Worm (Caenorhabditis elegans) whole organism, L3 larva: Measurements from ENCODE around the gene srtx-1.

Source experiments
- ceh-16 ChIP-seq: sonication (generic microtip); optimal IDR thresholded peaks from 2 replicates; lab custom pipeline; 2017; ENCODE audit warnings: missing biosample characterization, missing genetic modification characterization
- ceh-82 ChIP-seq: fragments of 150-350 bp; optimal IDR thresholded peaks from 2 replicates; lab custom pipeline; 2014; ENCODE audit warnings: missing biosample characterization, missing genetic modification characterization
- ceh-9 ChIP-seq: sonication (generic microtip); optimal IDR thresholded peaks from 2 replicates; lab custom pipeline; 2018; ENCODE audit warnings: missing biosample characterization, missing genetic modification characterization
- egl-27 ChIP-seq: sonication (generic microtip); optimal IDR thresholded peaks from 4 replicates; lab custom pipeline; 2017; ENCODE audit warnings: missing biosample characterization, missing genetic modification reagents, missing genetic modification characterization
- egl-5 ChIP-seq: fragments of 150-350 bp; optimal IDR thresholded peaks from 2 replicates; lab custom pipeline; 2017; ENCODE audit warnings: missing biosample characterization, missing genetic modification reagents, missing genetic modification characterization, inconsistent platforms
- elt-1 ChIP-seq: fragments of 150-350 bp; optimal IDR thresholded peaks from 2 replicates; lab custom pipeline; 2014; ENCODE audit warnings: missing biosample characterization, missing genetic modification characterization
- elt-2 ChIP-seq: sonication (generic microtip); optimal IDR thresholded peaks from 2 replicates; lab custom pipeline; 2016; ENCODE audit warnings: missing genetic modification reagents, mild to moderate bottlenecking, missing genetic modification characterization, missing compliant biosample characterization
- elt-3 ChIP-seq, 3 experiments: fragments of 150-350 bp in 1 of 3; sonication (generic microtip) in 2 of 3; optimal IDR thresholded peaks; 2 replicates in 2 of 3; 4 replicates in 1 of 3; lab custom pipeline; 2014 to 2017; ENCODE audit warnings: missing biosample characterization in 3 of 3, missing genetic modification characterization in 3 of 3
- eor-1 ChIP-seq, 2 experiments: fragments of 150-350 bp; optimal IDR thresholded peaks; 2 replicates each; lab custom pipeline; 2014 to 2018; ENCODE audit warnings: missing biosample characterization in 2 of 2, missing genetic modification characterization in 2 of 2
- fkh-2 ChIP-seq: fragments of 150-350 bp; optimal IDR thresholded peaks from 2 replicates; lab custom pipeline; 2014; ENCODE audit warnings: missing biosample characterization, missing genetic modification reagents, missing genetic modification characterization
- fos-1 ChIP-seq: fragments of 150-350 bp; optimal IDR thresholded peaks from 2 replicates; lab custom pipeline; 2014; ENCODE audit warnings: missing biosample characterization, missing genetic modification characterization
- hmg-11 ChIP-seq: sonication (generic microtip); optimal IDR thresholded peaks from 2 replicates; lab custom pipeline; 2016; ENCODE audit warnings: missing genetic modification characterization, missing compliant biosample characterization
- jun-1 ChIP-seq: fragments of 150-350 bp; optimal IDR thresholded peaks from 2 replicates; lab custom pipeline; 2014; ENCODE audit warnings: missing biosample characterization, missing genetic modification reagents, missing genetic modification characterization
- lin-15B ChIP-seq: fragments of 150-350 bp; optimal IDR thresholded peaks from 2 replicates; lab custom pipeline; 2014; ENCODE audit warnings: missing biosample characterization, missing genetic modification characterization
- lin-39 ChIP-seq: fragments of 150-350 bp; optimal IDR thresholded peaks from 2 replicates; lab custom pipeline; 2018; ENCODE audit warnings: missing biosample characterization, missing genetic modification reagents, missing genetic modification characterization
- lsy-12 ChIP-seq: sonication (generic microtip); optimal IDR thresholded peaks from 2 replicates; lab custom pipeline; 2016; ENCODE audit warnings: mild to moderate bottlenecking, missing genetic modification characterization, missing compliant biosample characterization
- mdl-1 ChIP-seq: fragments of 150-350 bp; optimal IDR thresholded peaks from 2 replicates; lab custom pipeline; 2014; ENCODE audit warnings: missing biosample characterization, missing genetic modification characterization
- mml-1 ChIP-seq: fragments of 150-350 bp; sonication (generic microtip); optimal IDR thresholded peaks from 3 replicates; lab custom pipeline; 2014; ENCODE audit warnings: missing biosample characterization, missing genetic modification characterization
- nfya-1 ChIP-seq: sonication (generic microtip); optimal IDR thresholded peaks from 2 replicates; lab custom pipeline; 2017; ENCODE audit warnings: missing genetic modification characterization, mild to moderate bottlenecking, missing compliant biosample characterization, antibody characterized with exemption, moderate library complexity; ENCODE audit not compliant: insufficient read depth
- nhr-11 ChIP-seq: fragments of 150-350 bp; optimal IDR thresholded peaks from 2 replicates; lab custom pipeline; 2014; ENCODE audit warnings: missing biosample characterization, missing genetic modification characterization
- nhr-23 ChIP-seq: fragments of 150-350 bp; optimal IDR thresholded peaks from 2 replicates; lab custom pipeline; 2014; ENCODE audit warnings: missing biosample characterization, missing genetic modification reagents, missing genetic modification characterization
- nhr-237 ChIP-seq: fragments of 150-350 bp; optimal IDR thresholded peaks from 2 replicates; lab custom pipeline; 2014; ENCODE audit warnings: missing biosample characterization, missing genetic modification characterization
- nhr-25 ChIP-seq: sonication (generic microtip); optimal IDR thresholded peaks from 2 replicates; lab custom pipeline; 2017; ENCODE audit warnings: missing biosample characterization, missing genetic modification characterization
- nhr-28 ChIP-seq: fragments of 150-350 bp; optimal IDR thresholded peaks from 2 replicates; lab custom pipeline; 2014; ENCODE audit warnings: missing biosample characterization, missing genetic modification characterization
- nhr-76 ChIP-seq: fragments of 150-350 bp; sonication (generic microtip); optimal IDR thresholded peaks from 5 replicates; lab custom pipeline; 2014; ENCODE audit warnings: missing biosample characterization, missing genetic modification characterization
- nhr-77 ChIP-seq: fragments of 150-350 bp; optimal IDR thresholded peaks from 2 replicates; lab custom pipeline; 2014; ENCODE audit warnings: missing biosample characterization, missing genetic modification characterization
- pha-4 ChIP-seq: fragments of 150-350 bp; optimal IDR thresholded peaks from 2 replicates; lab custom pipeline; 2014; ENCODE audit warnings: missing biosample characterization, missing genetic modification reagents, missing genetic modification characterization
- sea-2 ChIP-seq: fragments of 150-350 bp; sonication (generic microtip); optimal IDR thresholded peaks from 4 replicates; lab custom pipeline; 2014; ENCODE audit warnings: missing biosample characterization, missing genetic modification reagents, missing genetic modification characterization
- skn-1 ChIP-seq: fragments of 150-350 bp; optimal IDR thresholded peaks from 2 replicates; lab custom pipeline; 2014; ENCODE audit warnings: missing biosample characterization, missing genetic modification characterization
- snpc-4 ChIP-seq: fragments of 150-350 bp; optimal IDR thresholded peaks from 2 replicates; lab custom pipeline; 2014; ENCODE audit warnings: missing biosample characterization, missing genetic modification characterization
- tbx-2 ChIP-seq: sonication (generic microtip); optimal IDR thresholded peaks from 2 replicates; lab custom pipeline; 2016; ENCODE audit warnings: mild to moderate bottlenecking, missing genetic modification characterization, missing compliant biosample characterization
- unc-39 ChIP-seq: sonication (generic microtip); optimal IDR thresholded peaks from 4 replicates; lab custom pipeline; 2017; ENCODE audit warnings: missing biosample characterization, missing genetic modification characterization
- unc-62 ChIP-seq: fragments of 150-350 bp; sonication (generic microtip); optimal IDR thresholded peaks from 4 replicates; lab custom pipeline; 2014; ENCODE audit warnings: missing biosample characterization, missing genetic modification reagents, missing genetic modification characterization
- zag-1 ChIP-seq: fragments of 150-350 bp; optimal IDR thresholded peaks from 2 replicates; lab custom pipeline; 2014; ENCODE audit warnings: missing biosample characterization, missing genetic modification characterization
- ztf-11 ChIP-seq: fragments of 150-350 bp; optimal IDR thresholded peaks from 2 replicates; lab custom pipeline; 2014; ENCODE audit warnings: missing biosample characterization, missing genetic modification characterization
- ztf-4 ChIP-seq: fragments of 150-350 bp; optimal IDR thresholded peaks from 2 replicates; lab custom pipeline; 2014; ENCODE audit warnings: missing biosample characterization, missing genetic modification characterization

The srtx-1 gene

DNA sequence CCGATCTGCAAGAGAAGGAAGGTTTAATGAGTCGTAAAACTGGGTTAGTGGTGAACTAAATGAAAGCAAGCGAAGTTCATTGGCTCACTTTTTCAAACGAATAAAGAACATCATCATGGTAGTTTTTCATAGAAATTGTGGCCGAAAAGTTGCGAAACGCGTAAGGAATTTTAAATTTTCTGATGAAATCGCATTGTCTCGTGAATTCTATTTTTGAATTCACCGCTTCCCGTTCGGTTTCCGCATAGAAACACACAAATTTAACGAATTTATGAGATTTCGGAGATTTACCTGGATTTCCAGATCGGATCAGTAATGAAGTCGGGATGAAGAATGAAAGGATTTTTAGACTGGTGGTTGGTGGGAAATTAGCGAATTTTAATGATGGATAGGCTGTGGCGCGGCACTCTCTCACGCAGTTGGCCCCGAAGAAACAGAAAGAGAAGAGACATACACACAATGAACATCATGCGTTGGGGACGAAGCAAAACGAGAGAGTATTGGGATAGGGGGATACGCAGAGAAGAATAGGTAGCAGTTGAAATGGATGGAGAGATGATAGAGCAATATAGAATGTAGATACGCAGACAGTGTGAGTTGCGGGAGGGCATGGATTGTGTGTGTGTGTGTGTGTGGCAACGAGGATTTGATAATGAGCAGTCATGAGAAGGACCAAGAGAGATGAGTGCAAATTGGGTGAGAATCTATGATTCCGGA is 34.0 kb upstream of the srtx-1 start (continued):
- no peak for TF ChIP-seq zag-1
- TF ChIP-seq elt-2 (tag; lab: Kevin White, UChicago): no peak
- TF ChIP-seq lin-39 (tag; lab: Kevin White, UChicago): peak; percentile 71
- no peak for TF ChIP-seq nhr-28 (tag; lab: Kevin White, UChicago)
- no peak for TF ChIP-seq elt-1 (tag; lab: Kevin White, UChicago)
- TF ChIP-seq ceh-9 (tag; lab: Kevin White, UChicago): no peak
- TF ChIP-seq ztf-11 (tag; lab: Kevin White, UChicago): no peak
- TF ChIP-seq lin-15B (tag; lab: Kevin White, UChicago): peak; percentile 17
- no peak for TF ChIP-seq eor-1 (tag; optimal IDR thresholded peaks at IDR 0.05; lab: Kevin White, UChicago)

DNA sequence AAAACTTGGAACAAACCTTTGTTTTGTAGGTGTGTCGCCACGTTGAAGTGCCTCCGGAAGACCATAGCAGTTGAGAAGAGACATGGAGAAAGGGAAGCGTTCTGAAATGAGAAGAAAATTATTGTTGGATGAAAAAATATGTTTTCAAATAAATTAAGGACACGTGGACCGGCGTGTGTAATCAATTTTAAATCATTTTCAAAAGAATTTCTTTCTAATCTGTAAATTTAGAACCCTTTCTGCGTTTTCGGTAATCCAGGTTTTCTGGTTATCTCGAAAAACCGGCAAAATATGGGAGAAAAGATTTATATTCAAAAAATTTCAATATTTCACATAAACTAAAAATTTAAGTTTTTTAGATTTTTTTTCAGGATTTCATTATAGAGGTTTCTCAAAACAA is 32.2 kb upstream of the srtx-1 start, which contains the start of gene mob-3:
mob-3 (minus strand) TSS at position 101 of the 400 bp plus-strand sequence.
- TF ChIP-seq unc-39 (tag; lab: Kevin White, UChicago) (no peak), nhr-11 (tag; lab: Kevin White, UChicago) (no peak), nhr-77 (tag; lab: Kevin White, UChicago) (no peak), tbx-2 (tag; lab: Kevin White, UChicago) (no peak), sea-2 (GFP tag; lab: Kevin White, UChicago) (no peak), nhr-76 (tag; lab: Kevin White, UChicago) (no peak), jun-1 (no peak), fos-1 (no peak), lsy-12 (no peak), elt-1 (tag; lab: Kevin White, UChicago) (no peak), ztf-4 (tag; lab: Kevin White, UChicago) (no peak), egl-5 (no peak), mml-1 (tag; lab: Kevin White, UChicago) (no peak), fkh-2 (tag; lab: Kevin White, UChicago) (no peak), egl-27 (tag; lab: Kevin White, UChicago) (no peak), snpc-4 (tag; lab: Kevin White, UChicago) (no peak), eor-1 (tag; optimal IDR thresholded peaks at IDR 0.05; lab: Kevin White, UChicago) (no peak), elt-3 (tag; optimal IDR thresholded peaks at IDR 0.05; lab: Kevin White, UChicago) (no peak), nhr-25 (tag; lab: Kevin White, UChicago) (no peak)

DNA sequence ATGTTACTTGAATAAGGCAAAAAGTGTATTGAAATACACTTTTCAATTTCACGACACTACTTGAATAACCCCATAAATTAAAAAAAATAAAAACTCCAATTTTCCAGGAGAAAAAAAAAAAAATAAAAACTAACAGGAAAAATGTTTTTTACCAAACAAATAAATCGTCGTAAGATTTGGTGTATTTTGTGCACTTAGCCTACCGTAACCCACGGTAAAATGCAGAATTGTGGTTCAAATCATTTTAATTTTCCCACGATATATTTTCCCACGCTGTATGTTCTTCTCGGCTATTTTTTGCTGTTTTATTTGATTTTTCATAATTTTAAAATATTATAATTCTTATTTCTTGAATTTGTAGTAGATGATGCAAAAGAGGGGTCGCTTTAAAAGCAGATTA is 31.3 kb upstream of the srtx-1 start:
- TF ChIP-seq pha-4 (tag; lab: Kevin White, UChicago) (no peak), fos-1 (no peak), mml-1 (tag; lab: Kevin White, UChicago) (no peak), mdl-1 (no peak), nhr-23 (tag; lab: Kevin White, UChicago) (no peak), ceh-16 (tag; lab: Kevin White, UChicago) (no peak), jun-1 (no peak), ceh-82 (tag; lab: Kevin White, UChicago) (no peak), unc-62 (no peak), elt-2 (tag; lab: Kevin White, UChicago) (no peak), ztf-11 (tag; lab: Kevin White, UChicago) (no peak), hmg-11 (no peak), nhr-28 (tag; lab: Kevin White, UChicago) (no peak), sea-2 (GFP tag; lab: Kevin White, UChicago) (no peak), ceh-9 (tag; lab: Kevin White, UChicago) (no peak), ztf-4 (tag; lab: Kevin White, UChicago) (no peak), elt-1 (tag; lab: Kevin White, UChicago) (no peak), skn-1 (no peak), nhr-237 (tag; lab: Kevin White, UChicago) (no peak)

DNA sequence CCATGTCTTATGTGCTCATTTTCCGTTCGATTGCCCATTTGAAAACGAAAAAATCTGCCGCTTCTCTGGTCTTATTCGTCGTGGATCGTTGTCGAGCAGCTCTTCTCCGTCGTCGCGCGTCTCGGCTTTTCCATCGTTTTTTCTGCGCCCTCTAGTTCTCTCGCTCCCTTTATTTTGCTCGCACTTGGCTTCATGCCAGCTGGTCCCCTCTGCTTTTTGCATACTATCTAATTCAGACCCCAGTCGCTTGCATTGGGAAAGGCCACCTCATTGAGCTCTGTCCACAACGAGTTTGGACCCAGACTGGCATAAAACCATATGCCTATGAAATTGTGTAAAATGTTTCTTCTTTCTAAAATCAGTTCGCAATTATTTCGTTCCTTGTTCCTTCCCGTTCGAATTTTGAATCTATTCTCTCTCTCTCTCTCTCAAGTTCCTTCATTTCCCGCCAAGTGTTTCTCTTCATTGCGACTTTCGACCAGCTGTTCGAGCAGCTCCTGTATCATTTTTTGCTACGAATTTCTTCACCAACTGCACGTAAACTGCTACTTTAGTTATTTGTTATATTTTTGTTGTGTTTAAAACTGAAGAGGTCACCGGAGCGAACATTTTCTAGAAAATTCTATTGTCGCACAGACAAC is 30.8 kb upstream of the srtx-1 start:
- TF ChIP-seq elt-3 (tag; optimal IDR thresholded peaks at IDR 0.05; lab: Kevin White, UChicago) (no peak), egl-5 (peak; percentile 19), hmg-11 (peak; percentile 59), nfya-1 (peak; percentile 66), lin-39 (tag; lab: Kevin White, UChicago) (peak; percentile 66), nhr-11 (tag; lab: Kevin White, UChicago) (no peak)
